Worm (Caenorhabditis elegans): ENCODE data around the gene unc-83.

unc-83 gene

ce11 chrV:6464765-6465164 is at the start of gene unc-83:
TSS of gene unc-83 (plus strand) at chrV:6465065.
- TF ChIP-seq pha-4 (tag; optimal IDR thresholded peaks at IDR 0.05) (no peak), ceh-82 (tag; optimal IDR thresholded peaks at IDR 0.05) (no peak), sea-2 (GFP tag; optimal IDR thresholded peaks at IDR 0.05) (no peak), R02D3.7 (tag; optimal IDR thresholded peaks at IDR 0.05) (no peak), nhr-23 (tag; optimal IDR thresholded peaks at IDR 0.05) (no peak), fkh-10 (GFP tag; optimal IDR thresholded peaks at IDR 0.05) (no peak), nhr-28 (tag; optimal IDR thresholded peaks at IDR 0.05) (no peak), pqm-1 (tag; optimal IDR thresholded peaks at IDR 0.05) (no peak), aly-2 (tag; optimal IDR thresholded peaks at IDR 0.05) (no peak), ztf-11 (tag; optimal IDR thresholded peaks at IDR 0.05) (no peak), eor-1 (tag; optimal IDR thresholded peaks at IDR 0.05) (no peak), ceh-16 (tag; optimal IDR thresholded peaks at IDR 0.05) (no peak), elt-2 (tag; optimal IDR thresholded peaks at IDR 0.05) (no peak), snpc-4 (tag; optimal IDR thresholded peaks at IDR 0.05) (no peak)

- no peak for TF ChIP-seq mdl-1 (tag; optimal IDR thresholded peaks at IDR 0.05)
- TF ChIP-seq nhr-77 (tag; optimal IDR thresholded peaks at IDR 0.05), result peak; percentile 36
Observed at ce11 chrV:6424055-6424454, 40.8 kb upstream of the unc-83 start, which contains the start of gene urb-1. TSS of gene urb-1 (minus strand) at chrV:6424155.

ce11 chrV:6425927-6426326 is 38.9 kb upstream of the unc-83 start, which contains the start of gene T05H4.11:
TSS of gene T05H4.11 (minus strand) at chrV:6426261.
- no peak for TF ChIP-seq ceh-9 (tag; optimal IDR thresholded peaks at IDR 0.05)
- peak; percentile 27 for TF ChIP-seq nhr-25 (tag; optimal IDR thresholded peaks at IDR 0.05)
- TF ChIP-seq lsy-12 (tag; optimal IDR thresholded peaks at IDR 0.05), result peak; percentile 31
- peak; percentile 35 for TF ChIP-seq nhr-23 (tag; optimal IDR thresholded peaks at IDR 0.05)
- peak in 1 of 3 experiments; percentile 9 for TF ChIP-seq elt-3 (tag; optimal IDR thresholded peaks at IDR 0.05)
- TF ChIP-seq pha-4 (tag; optimal IDR thresholded peaks at IDR 0.05), result peak; percentile 7
- peak; percentile 27 for TF ChIP-seq elt-2 (tag; optimal IDR thresholded peaks at IDR 0.05)
- peak; percentile 11 for TF ChIP-seq pqm-1 (tag; optimal IDR thresholded peaks at IDR 0.05)
- TF ChIP-seq hmg-11 (tag; optimal IDR thresholded peaks at IDR 0.05), result no peak

ce11 chrV:6426843-6427242 is 38.0 kb upstream of the unc-83 start, which contains the start of gene atp-4:
TSS of gene atp-4 (minus strand) at chrV:6427112.
- TF ChIP-seq unc-39 (tag; optimal IDR thresholded peaks at IDR 0.05), result no peak
- peak; percentile 53 for TF ChIP-seq ama-1 (optimal IDR thresholded peaks at IDR 0.05)

ce11 chrV:6427433-6427832 is 37.4 kb upstream of the unc-83 start:
- TF ChIP-seq nhr-11 (tag; optimal IDR thresholded peaks at IDR 0.05), result no peak
- peak; percentile 30 for TF ChIP-seq pha-4 (tag; optimal IDR thresholded peaks at IDR 0.05)
- TF ChIP-seq nhr-23 (tag; optimal IDR thresholded peaks at IDR 0.05), result peak; percentile 18
- peak; percentile 46 for TF ChIP-seq nhr-25 (tag; optimal IDR thresholded peaks at IDR 0.05)
- TF ChIP-seq mml-1 (tag; optimal IDR thresholded peaks at IDR 0.05), result no peak
- TF ChIP-seq lsy-12 (tag; optimal IDR thresholded peaks at IDR 0.05), result peak; percentile 28
- TF ChIP-seq mdl-1 (tag; optimal IDR thresholded peaks at IDR 0.05), result no peak
- TF ChIP-seq nhr-43 (tag; optimal IDR thresholded peaks at IDR 0.05; ENCODE audit: poor library complexity, severe bottlenecking), result peak; percentile 14
- no peak for TF ChIP-seq zag-1 (tag; optimal IDR thresholded peaks at IDR 0.05)
- TF ChIP-seq snpc-4 (tag; optimal IDR thresholded peaks at IDR 0.05), result peak; percentile 11
- no peak for TF ChIP-seq nhr-237 (tag; optimal IDR thresholded peaks at IDR 0.05)
- no peak for TF ChIP-seq elt-1 (tag; optimal IDR thresholded peaks at IDR 0.05)
- no peak for TF ChIP-seq nhr-12 (tag; optimal IDR thresholded peaks at IDR 0.05)
- no peak for TF ChIP-seq pqm-1 (tag; optimal IDR thresholded peaks at IDR 0.05)
- no peak for TF ChIP-seq skn-1 (tag; optimal IDR thresholded peaks at IDR 0.05)
- TF ChIP-seq ceh-16 (tag; optimal IDR thresholded peaks at IDR 0.05), result no peak
- no peak for TF ChIP-seq sea-2 (GFP tag; optimal IDR thresholded peaks at IDR 0.05)
- no peak for TF ChIP-seq eor-1 (tag; optimal IDR thresholded peaks at IDR 0.05)
- no peak for TF ChIP-seq unc-62 (GFP tag; optimal IDR thresholded peaks at IDR 0.05)
- TF ChIP-seq nfya-1 (tag; optimal IDR thresholded peaks at IDR 0.05; ENCODE audit: insufficient read depth), result peak; percentile 74
- TF ChIP-seq fkh-2 (tag; optimal IDR thresholded peaks at IDR 0.05), result no peak
- TF ChIP-seq daf-12 (tag; optimal IDR thresholded peaks at IDR 0.05), result no peak
- TF ChIP-seq lin-15B (tag; optimal IDR thresholded peaks at IDR 0.05), result peak; percentile 63
- TF ChIP-seq fkh-10 (GFP tag; optimal IDR thresholded peaks at IDR 0.05), result no peak
- TF ChIP-seq elt-2 (tag; optimal IDR thresholded peaks at IDR 0.05), result peak; percentile 31
- no peak for TF ChIP-seq nhr-76 (tag; optimal IDR thresholded peaks at IDR 0.05)
- peak; percentile 30 for TF ChIP-seq ceh-28 (tag; optimal IDR thresholded peaks at IDR 0.05)
- peak; percentile 51 for TF ChIP-seq lin-39 (tag; optimal IDR thresholded peaks at IDR 0.05)
- TF ChIP-seq egl-27 (tag; optimal IDR thresholded peaks at IDR 0.05), result no peak
- TF ChIP-seq ama-1 (optimal IDR thresholded peaks at IDR 0.05), result peak; percentile 73
- TF ChIP-seq egl-5 (tag; optimal IDR thresholded peaks at IDR 0.05), result no peak
- no peak for TF ChIP-seq nhr-67 (tag; optimal IDR thresholded peaks at IDR 0.05)
- TF ChIP-seq nhr-28 (tag; optimal IDR thresholded peaks at IDR 0.05), result no peak
- no peak for TF ChIP-seq aly-2 (tag; optimal IDR thresholded peaks at IDR 0.05)
- TF ChIP-seq R02D3.7 (tag; optimal IDR thresholded peaks at IDR 0.05), result peak; percentile 1
- peak; percentile 82 for TF ChIP-seq hmg-11 (tag; optimal IDR thresholded peaks at IDR 0.05)
- no peak for TF ChIP-seq elt-3 (tag; optimal IDR thresholded peaks at IDR 0.05)
- TF ChIP-seq unc-39 (tag; optimal IDR thresholded peaks at IDR 0.05), result no peak
- TF ChIP-seq nhr-77 (tag; optimal IDR thresholded peaks at IDR 0.05), result no peak
